Fruit fly (Drosophila melanogaster): ENCODE results near the gene Nnk.

dm6 chr3R:17758905-17759304 lies 46.1 kb downstream of the Nnk start:
- TF ChIP-seq sim (GFP tag; IDR thresholded peaks at IDR 0.05), result no peak
- no peak for TF ChIP-seq Myb (GFP tag; optimal IDR thresholded peaks at IDR 0.05)
